Fruit fly (Drosophila melanogaster) whole organism, wandering third instar larva: ENCODE data around the gene Argk2.

Experiments
- Abd-B ChIP-seq: fragments of >200 bp; optimal IDR thresholded peaks from 2 replicates; lab custom pipeline; 2017; ENCODE audit warnings: missing biosample characterization, missing genetic modification characterization
- CG9705 ChIP-seq: fragments of 200-800 bp; sonication (Bioruptor generic); optimal IDR thresholded peaks from 2 replicates; lab custom pipeline; 2018; ENCODE audit warnings: missing biosample characterization, mild to moderate bottlenecking, missing genetic modification characterization
- CrebA ChIP-seq: fragments of 200-800 bp; sonication (Bioruptor generic); optimal IDR thresholded peaks from 2 replicates; lab custom pipeline; 2016; ENCODE audit warnings: missing biosample characterization, mild to moderate bottlenecking, missing genetic modification characterization, borderline replicate concordance
- Dfd ChIP-seq: fragments of >200 bp; optimal IDR thresholded peaks from 2 replicates; lab custom pipeline; 2017; ENCODE audit warnings: missing biosample characterization, missing genetic modification characterization
- Dif ChIP-seq: fragments of 200-275, 200-300 bp; sonication (Bioruptor generic); optimal IDR thresholded peaks from 2 replicates; lab custom pipeline; 2018; ENCODE audit warnings: missing biosample characterization, missing genetic modification characterization; ENCODE audit not compliant: partially characterized antibody
- Hnf4 ChIP-seq: fragments of 200-800 bp; sonication (Bioruptor generic); optimal IDR thresholded peaks from 2 replicates; lab custom pipeline; 2016; ENCODE audit warnings: missing biosample characterization, mild to moderate bottlenecking, missing genetic modification characterization
- Hr78 ChIP-seq: fragments of >200 bp; optimal IDR thresholded peaks from 2 replicates; lab custom pipeline; 2017; ENCODE audit warnings: missing biosample characterization, missing genetic modification characterization
- Hr83 ChIP-seq: fragments of 200-300 bp; sonication (Bioruptor generic); optimal IDR thresholded peaks from 2 replicates; lab custom pipeline; 2016; ENCODE audit warnings: missing biosample characterization, mild to moderate bottlenecking, missing genetic modification characterization, moderate library complexity; ENCODE audit not compliant: poor library complexity, severe bottlenecking
- Myc ChIP-seq: fragments of >200 bp; optimal IDR thresholded peaks from 2 replicates; lab custom pipeline; 2017
- N ChIP-seq: fragments of >200 bp; optimal IDR thresholded peaks from 2 replicates; lab custom pipeline; 2018; ENCODE audit warnings: missing biosample characterization, missing external identifiers, missing genetic modification characterization
- OdsH ChIP-seq: fragments of 200-800 bp; sonication (Bioruptor generic); optimal IDR thresholded peaks from 2 replicates; lab custom pipeline; 2016; ENCODE audit warnings: missing biosample characterization, mild to moderate bottlenecking, missing genetic modification characterization
- Rel ChIP-seq, 2 experiments: fragments of 200-800 bp; sonication (Bioruptor generic) in 1 of 2; optimal IDR thresholded peaks; 2 replicates in 1 of 2; 3 replicates in 1 of 2; lab custom pipeline; 2016 to 2019; ENCODE audit warnings: mild to moderate bottlenecking in 2 of 2, missing biosample characterization in 2 of 2, missing genetic modification characterization in 2 of 2, moderate library complexity in 1 of 2
- Vsx2 ChIP-seq: fragments of 200-300, 225-300 bp; sonication (Bioruptor generic); optimal IDR thresholded peaks from 2 replicates; lab custom pipeline; 2018; ENCODE audit warnings: missing biosample characterization, missing genetic modification characterization; ENCODE audit not compliant: partially characterized antibody
- br ChIP-seq: fragments of 200-800 bp; sonication (Bioruptor generic); optimal IDR thresholded peaks from 2 replicates; lab custom pipeline; 2016; ENCODE audit warnings: missing biosample characterization, missing genetic modification characterization
- dl ChIP-seq, 2 experiments: fragments of 175-275, 200-275 bp in 1 of 2; fragments of 200-275 bp in 1 of 2; sonication (Bioruptor generic); optimal IDR thresholded peaks; lab custom pipeline; 2018; ENCODE audit warnings: mild to moderate bottlenecking in 2 of 2, missing biosample characterization in 2 of 2, missing genetic modification characterization in 2 of 2, moderate library complexity in 2 of 2; ENCODE audit not compliant: partially characterized antibody in 2 of 2, insufficient read depth in 1 of 2
- dmrt93B ChIP-seq: fragments of 200-800 bp; sonication (Bioruptor generic); optimal IDR thresholded peaks from 2 replicates; lab custom pipeline; 2018; ENCODE audit warnings: missing biosample characterization, mild to moderate bottlenecking, missing genetic modification characterization
- dsf ChIP-seq: sonication (Bioruptor generic); optimal IDR thresholded peaks from 2 replicates; lab custom pipeline; 2016; ENCODE audit warnings: missing biosample characterization, missing genetic modification characterization, borderline replicate concordance
- foxo ChIP-seq, 2 experiments: fragments of 200-800 bp; sonication (Bioruptor generic); optimal IDR thresholded peaks; 2 replicates in 1 of 2; 3 replicates in 1 of 2; lab custom pipeline; 2016 to 2017; ENCODE audit warnings: missing biosample characterization in 2 of 2, missing genetic modification characterization in 2 of 2
- fru ChIP-seq: fragments of 200-800 bp; sonication (Bioruptor generic); optimal IDR thresholded peaks from 3 replicates; lab custom pipeline; 2016; ENCODE audit warnings: missing biosample characterization, mild to moderate bottlenecking, missing genetic modification characterization
- h ChIP-seq: fragments of 200-800 bp; sonication (Bioruptor generic); optimal IDR thresholded peaks from 3 replicates; lab custom pipeline; 2016; ENCODE audit warnings: missing biosample characterization, mild to moderate bottlenecking, missing genetic modification characterization
- jim ChIP-seq: fragments of 175-275, 200-325 bp; sonication (Bioruptor generic); optimal IDR thresholded peaks from 2 replicates; lab custom pipeline; 2016; ENCODE audit warnings: missing biosample characterization, mild to moderate bottlenecking, missing genetic modification characterization
- pan ChIP-seq: fragments of >200 bp; optimal IDR thresholded peaks from 2 replicates; lab custom pipeline; 2017
- psq ChIP-seq: fragments of 200-800 bp; sonication (Bioruptor generic); optimal IDR thresholded peaks from 3 replicates; lab custom pipeline; 2017; ENCODE audit warnings: missing biosample characterization, mild to moderate bottlenecking, missing genetic modification characterization, moderate library complexity
- rgr ChIP-seq: fragments of 200-800 bp; sonication (Bioruptor generic); optimal IDR thresholded peaks from 3 replicates; lab custom pipeline; 2016; ENCODE audit warnings: missing biosample characterization, mild to moderate bottlenecking, missing genetic modification characterization
- sage ChIP-seq: fragments of 200-800 bp; sonication (Bioruptor generic); optimal IDR thresholded peaks from 2 replicates; lab custom pipeline; 2016; ENCODE audit warnings: missing biosample characterization, mild to moderate bottlenecking, missing genetic modification characterization
- sv ChIP-seq: fragments of 200-800 bp; sonication (Bioruptor generic); optimal IDR thresholded peaks from 3 replicates; lab custom pipeline; 2016; ENCODE audit warnings: missing biosample characterization, missing genetic modification characterization
- tai ChIP-seq: sonication (Bioruptor generic); optimal IDR thresholded peaks from 2 replicates; lab custom pipeline; 2016; ENCODE audit warnings: missing biosample characterization, missing genetic modification characterization
- usp ChIP-seq: fragments of >200 bp; optimal IDR thresholded peaks from 2 replicates; lab custom pipeline; 2017; ENCODE audit warnings: missing biosample characterization, missing genetic modification characterization
- woc ChIP-seq: sonication (Bioruptor generic); optimal IDR thresholded peaks from 2 replicates; lab custom pipeline; 2016; ENCODE audit warnings: missing biosample characterization, mild to moderate bottlenecking, missing genetic modification characterization

Argk2 gene

DNA sequence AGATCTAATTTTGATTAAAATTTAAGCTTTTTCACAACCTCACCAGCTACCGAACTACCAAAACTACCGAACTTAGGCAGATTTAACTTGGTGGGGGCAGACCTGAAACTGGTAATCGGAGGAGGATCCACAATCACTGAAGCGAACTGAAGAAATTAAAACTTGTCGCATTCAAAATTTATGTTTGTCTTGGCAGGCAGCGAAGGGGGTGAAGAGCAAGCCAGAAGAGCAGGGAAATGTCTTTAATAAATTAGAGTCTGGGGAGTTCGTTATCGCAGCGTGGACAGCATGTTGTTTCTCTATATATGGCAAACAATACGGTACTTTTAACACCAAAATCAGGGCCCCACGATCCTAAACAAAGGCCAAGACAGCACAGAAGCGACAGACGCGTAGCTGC lies 22.1 kb upstream of the Argk2 start:
- no peak for TF ChIP-seq rgr (GFP tag; lab: Kevin White, UChicago)
- TF ChIP-seq woc (GFP tag; lab: Kevin White, UChicago) = no peak
- TF ChIP-seq CG9705 (GFP tag; lab: Kevin White, UChicago) = no peak
- TF ChIP-seq N (GFP tag; lab: Kevin White, UChicago) = no peak
- TF ChIP-seq Hr78 (GFP tag; lab: Kevin White, UChicago) = no peak
- no peak for TF ChIP-seq sage (GFP tag; lab: Kevin White, UChicago)
- TF ChIP-seq Abd-B = no peak
- TF ChIP-seq jim (GFP tag; lab: Kevin White, UChicago) = no peak
- no peak for TF ChIP-seq foxo (GFP tag; optimal IDR thresholded peaks at IDR 0.05; lab: Kevin White, UChicago)
- TF ChIP-seq Hnf4 (GFP tag; lab: Kevin White, UChicago) = no peak
- TF ChIP-seq, all 38 proteins: peak for 0

DNA sequence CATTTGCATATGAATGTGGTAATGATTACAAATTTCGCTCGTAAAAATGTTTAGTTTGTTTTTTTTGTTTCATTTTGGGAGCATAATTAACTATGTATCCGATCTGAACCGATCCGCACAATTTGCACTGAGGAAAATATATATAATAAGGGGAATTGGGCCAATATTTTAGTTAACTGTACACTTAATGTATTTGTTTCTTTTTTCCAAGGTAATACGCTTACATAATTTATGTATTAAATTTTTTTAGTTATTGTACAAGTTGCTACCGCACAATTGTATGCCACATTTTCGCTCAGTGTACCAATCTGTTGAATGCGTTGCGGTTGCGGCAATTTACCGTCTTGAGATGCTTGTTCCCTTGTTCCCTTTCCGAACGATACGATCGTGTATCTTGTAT lies 21.6 kb upstream of the Argk2 start:
- TF ChIP-seq dl (GFP tag; optimal IDR thresholded peaks at IDR 0.05; lab: Kevin White, UChicago; ENCODE audit: insufficient read depth in 1 of 2, partially characterized antibody in 2 of 2) (no peak), woc (GFP tag; lab: Kevin White, UChicago) (no peak), jim (GFP tag; lab: Kevin White, UChicago) (no peak), foxo (GFP tag; optimal IDR thresholded peaks at IDR 0.05; lab: Kevin White, UChicago) (peak in 1 of 2 experiments; percentile 8), dsf (no peak), Hr83 (GFP tag; lab: Kevin White, UChicago) (no peak), br (GFP tag; lab: Kevin White, UChicago) (no peak), sv (peak; percentile 77), Abd-B (no peak), rgr (GFP tag; lab: Kevin White, UChicago) (peak; percentile 12), Vsx2 (GFP tag; lab: Kevin White, UChicago) (no peak), Dif (GFP tag; lab: Kevin White, UChicago) (no peak), N (GFP tag; lab: Kevin White, UChicago) (no peak), fru (GFP tag; lab: Kevin White, UChicago) (peak; percentile 4)

dm6 chr3L:9026568-9026967 lies 20.7 kb upstream of the Argk2 start:
- TF ChIP-seq OdsH (no peak), woc (GFP tag; lab: Kevin White, UChicago) (peak; percentile 12), Dif (GFP tag; lab: Kevin White, UChicago) (no peak)

DNA sequence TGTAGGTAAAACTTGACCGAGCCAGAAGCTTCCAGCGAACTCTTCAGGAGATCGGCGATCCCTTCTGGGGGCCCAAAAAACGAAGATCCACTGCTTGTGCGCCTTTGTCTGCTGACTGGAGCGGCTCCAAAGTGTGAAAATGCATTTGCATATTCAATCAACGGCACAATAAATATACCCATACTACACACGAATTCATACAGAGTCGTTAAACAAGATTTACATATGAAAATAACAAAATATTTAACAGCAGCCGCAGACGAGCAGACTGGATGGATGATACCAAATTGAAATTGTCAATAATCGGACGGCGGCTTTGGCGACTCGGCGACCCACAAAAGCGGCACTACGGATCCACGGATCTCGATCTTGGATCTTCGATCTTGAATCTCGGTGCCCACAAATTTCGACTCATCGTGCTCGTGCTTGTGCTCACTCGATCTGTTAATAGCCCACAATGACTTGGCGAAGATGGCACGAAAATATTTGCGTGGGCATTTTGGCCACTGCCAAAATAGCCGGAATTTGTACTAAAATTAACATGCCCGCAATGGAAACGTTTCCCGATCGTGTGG lies 20.0 kb upstream of the Argk2 start:
- TF ChIP-seq pan = no peak

DNA sequence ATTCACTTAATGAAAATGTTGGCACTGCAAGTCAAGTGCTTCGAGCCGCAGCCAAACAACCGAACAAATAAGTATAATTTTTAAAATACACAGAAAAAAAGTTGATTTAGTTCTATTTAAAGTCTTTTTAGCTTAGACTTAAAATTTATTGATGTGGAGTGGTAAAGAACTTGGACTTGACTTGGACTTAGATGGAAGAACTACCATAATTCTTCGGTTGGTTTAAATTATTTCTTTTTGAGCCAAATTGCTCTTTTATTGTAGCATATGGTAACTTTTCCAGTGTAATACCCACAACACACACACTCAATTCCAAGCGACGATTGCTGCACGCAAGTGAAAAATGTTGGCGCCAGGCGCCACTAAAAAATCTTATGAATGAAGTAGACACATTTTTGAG lies 19.2 kb upstream of the Argk2 start:
- TF ChIP-seq N (GFP tag; lab: Kevin White, UChicago) = no peak
- TF ChIP-seq CrebA (GFP tag; lab: Kevin White, UChicago) = no peak
- no peak for TF ChIP-seq foxo (GFP tag; optimal IDR thresholded peaks at IDR 0.05; lab: Kevin White, UChicago)
- no peak for TF ChIP-seq h (GFP tag; lab: Kevin White, UChicago)
- TF ChIP-seq dmrt93B = no peak
- no peak for TF ChIP-seq Rel (GFP tag; optimal IDR thresholded peaks at IDR 0.05; lab: Kevin White, UChicago)
- no peak for TF ChIP-seq Rel (tag; optimal IDR thresholded peaks at IDR 0.05; lab: Kevin White, UChicago)
- TF ChIP-seq psq (GFP tag; lab: Kevin White, UChicago) = no peak
- no peak for TF ChIP-seq br (GFP tag; lab: Kevin White, UChicago)
- TF ChIP-seq fru (GFP tag; lab: Kevin White, UChicago) = no peak
- TF ChIP-seq dsf = no peak
- TF ChIP-seq OdsH = no peak
- no peak for TF ChIP-seq Myc (lab: Kevin White, UChicago)
- no peak for TF ChIP-seq tai (GFP tag; lab: Kevin White, UChicago)
- TF ChIP-seq Hr78 (GFP tag; lab: Kevin White, UChicago) = no peak
- TF ChIP-seq rgr (GFP tag; lab: Kevin White, UChicago) = no peak
- TF ChIP-seq Dfd (GFP tag; lab: Kevin White, UChicago) = no peak
- TF ChIP-seq Hnf4 (GFP tag; lab: Kevin White, UChicago) = no peak
- no peak for TF ChIP-seq sv
- TF ChIP-seq usp (GFP tag; lab: Kevin White, UChicago) = no peak
